Fruit fly (Drosophila melanogaster) S2 (cell line): Measurements from ENCODE around the gene alpha-Est5.

Source experiments
- CG8478 ChIP-seq: fragments of >200 bp; optimal IDR thresholded peaks from 2 replicates; lab custom pipeline; 2018
- CTCF ChIP-seq, 2 experiments: fragments of >200 bp; optimal IDR thresholded peaks; 2 replicates each; lab custom pipeline; 2018

Gene alpha-Est5

DNA sequence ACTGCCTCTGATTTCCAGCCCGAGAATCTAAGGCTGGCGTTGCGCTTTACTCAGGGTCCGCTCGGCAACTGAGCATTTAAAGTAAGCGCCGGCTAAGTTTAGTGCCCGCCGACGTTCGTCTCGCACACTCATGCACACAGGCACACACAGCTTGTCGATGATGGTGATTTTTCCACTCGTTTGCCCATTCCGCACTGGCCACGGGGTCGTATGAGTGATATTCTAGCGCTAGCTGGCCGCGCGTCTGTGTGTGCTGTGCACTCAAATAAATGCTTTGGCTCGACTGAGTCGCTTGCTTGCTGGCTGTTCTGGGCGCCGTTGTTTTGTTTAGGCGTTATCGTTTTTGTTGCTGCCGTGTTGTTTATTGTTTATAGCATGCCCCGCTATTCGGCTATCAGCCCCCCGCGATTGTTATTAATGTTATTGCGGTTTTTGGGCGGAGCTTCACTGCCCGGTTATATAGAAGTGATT is 20.6 kb downstream of the alpha-Est5 start, which contains the start of gene alpha-Est8:
alpha-Est8 (minus strand) TSS at position 72 of the 471 bp plus-strand sequence.
- TF ChIP-seq CG8478 (lab: Kevin White, UChicago) (no peak), CTCF (optimal IDR thresholded peaks at IDR 0.05; lab: Kevin White, UChicago) (no peak)

- no peak for TF ChIP-seq CTCF (optimal IDR thresholded peaks at IDR 0.05; lab: Kevin White, UChicago)
- TF ChIP-seq CG8478 (lab: Kevin White, UChicago) = no peak
Measured at dm6 chr3R:7514232-7514863, 21.8 kb downstream of the alpha-Est5 start.

- no peak for TF ChIP-seq CG8478 (lab: Kevin White, UChicago)
Measured at dm6 chr3R:7508198-7508837, 27.9 kb downstream of the alpha-Est5 start.

DNA sequence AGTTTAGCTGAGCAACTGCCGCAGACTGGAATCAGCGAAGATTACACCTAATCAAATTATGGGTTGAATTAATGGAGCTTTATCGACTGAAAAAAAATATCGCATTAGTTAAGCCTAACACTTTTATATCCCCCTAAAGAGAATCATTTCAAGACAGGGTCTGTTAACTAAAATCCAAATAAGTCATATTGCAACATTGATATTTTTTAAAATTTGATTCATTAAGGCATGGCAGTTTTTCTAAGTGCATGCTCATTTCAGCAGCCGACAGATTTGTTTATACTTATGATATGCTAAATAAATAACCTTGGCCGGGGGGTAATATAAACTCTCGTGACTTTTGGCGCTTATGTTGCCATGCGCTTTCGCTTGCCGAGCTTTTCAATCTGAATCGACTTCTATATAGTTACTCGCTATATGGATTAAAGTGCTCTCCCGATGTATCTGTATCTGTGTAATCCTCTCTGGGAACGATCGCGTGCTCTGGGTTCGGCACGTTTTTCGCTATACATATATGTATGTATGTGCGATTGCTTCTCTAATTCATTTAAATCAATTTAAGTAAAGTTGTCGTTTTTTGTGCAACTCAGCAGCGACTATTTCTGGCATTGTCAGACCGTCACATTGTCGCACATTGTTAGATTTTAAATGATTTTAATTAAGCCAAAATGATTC is 29.7 kb downstream of the alpha-Est5 start:
- no peak for TF ChIP-seq CTCF (optimal IDR thresholded peaks at IDR 0.05; lab: Kevin White, UChicago)
- TF ChIP-seq CG8478 (lab: Kevin White, UChicago) = no peak

dm6 chr3R:7504989-7505761 is 31.0 kb downstream of the alpha-Est5 start, which contains the start of gene alpha-Est9:
Gene alpha-Est9 (minus strand): TSS chr3R:7505098.
- no peak for TF ChIP-seq CG8478 (lab: Kevin White, UChicago)
- no peak for TF ChIP-seq CTCF (optimal IDR thresholded peaks at IDR 0.05; lab: Kevin White, UChicago)

- no peak for TF ChIP-seq CTCF (optimal IDR thresholded peaks at IDR 0.05; lab: Kevin White, UChicago)
- no peak for TF ChIP-seq CG8478 (lab: Kevin White, UChicago)
Measured at dm6 chr3R:7503216-7503615, 33.0 kb downstream of the alpha-Est5 start.

DNA sequence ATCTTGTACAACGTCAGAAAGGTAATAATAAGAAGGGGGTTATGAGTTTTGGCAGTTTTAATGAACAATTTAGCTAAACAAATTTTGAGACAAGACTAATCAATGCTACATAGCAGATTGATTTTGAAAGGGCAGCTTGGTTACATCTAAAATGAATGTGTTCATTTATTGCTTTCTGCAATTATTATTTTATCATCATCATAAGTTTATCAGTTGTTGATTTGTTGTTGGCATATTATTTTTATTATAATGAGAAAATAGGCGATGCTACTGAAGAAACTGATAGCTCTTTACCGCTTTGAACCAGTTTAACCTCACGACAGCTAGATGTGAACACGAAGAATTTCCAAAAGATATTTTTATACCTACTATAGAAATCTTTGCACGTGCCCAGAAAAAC is 33.9 kb downstream of the alpha-Est5 start, which contains the start of gene Mics1:
Mics1 (minus strand) TSS at position 101 of the 400 bp plus-strand sequence.
- no peak for TF ChIP-seq CG8478 (lab: Kevin White, UChicago)

DNA sequence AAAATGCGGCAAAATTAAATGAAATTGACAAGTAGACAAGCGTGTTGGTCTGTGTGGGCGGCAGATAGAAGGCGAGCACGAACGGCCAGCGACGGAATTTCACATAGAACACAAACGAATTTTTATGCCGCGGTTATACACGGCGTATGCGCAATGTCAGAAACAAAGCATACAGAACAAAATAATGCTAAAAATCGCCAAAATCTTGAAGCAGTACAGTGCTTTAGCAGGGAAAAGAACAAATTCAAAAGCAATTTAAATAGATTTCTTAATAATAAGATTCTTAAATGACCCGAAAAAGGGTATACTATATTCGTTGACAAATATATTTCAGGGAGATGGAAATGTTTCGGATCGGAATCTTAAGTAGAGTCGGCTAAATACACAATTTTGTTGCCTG is 35.7 kb downstream of the alpha-Est5 start:
- TF ChIP-seq CG8478 (lab: Kevin White, UChicago) = no peak
- TF ChIP-seq CTCF (optimal IDR thresholded peaks at IDR 0.05; lab: Kevin White, UChicago) = no peak

DNA sequence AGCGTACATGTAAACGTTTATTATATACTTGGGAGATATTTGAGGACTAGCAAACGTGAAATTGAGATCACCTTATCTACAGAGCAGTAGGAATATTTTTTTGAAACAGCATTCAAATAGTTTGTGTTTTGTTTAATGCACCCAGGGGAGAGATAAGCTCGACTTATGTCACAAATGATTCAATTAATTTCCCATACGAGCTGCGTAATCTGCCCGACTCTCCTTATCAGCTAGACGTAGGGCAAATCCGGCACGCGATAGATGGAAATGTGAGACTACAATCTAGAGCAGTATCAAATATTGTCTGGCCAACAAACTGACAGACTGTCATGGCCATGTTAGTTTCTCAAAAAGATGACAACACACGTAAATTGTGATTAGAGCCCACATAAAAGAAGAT is 36.7 kb downstream of the alpha-Est5 start:
- TF ChIP-seq CG8478 (lab: Kevin White, UChicago) (no peak), CTCF (optimal IDR thresholded peaks at IDR 0.05; lab: Kevin White, UChicago) (no peak)

DNA sequence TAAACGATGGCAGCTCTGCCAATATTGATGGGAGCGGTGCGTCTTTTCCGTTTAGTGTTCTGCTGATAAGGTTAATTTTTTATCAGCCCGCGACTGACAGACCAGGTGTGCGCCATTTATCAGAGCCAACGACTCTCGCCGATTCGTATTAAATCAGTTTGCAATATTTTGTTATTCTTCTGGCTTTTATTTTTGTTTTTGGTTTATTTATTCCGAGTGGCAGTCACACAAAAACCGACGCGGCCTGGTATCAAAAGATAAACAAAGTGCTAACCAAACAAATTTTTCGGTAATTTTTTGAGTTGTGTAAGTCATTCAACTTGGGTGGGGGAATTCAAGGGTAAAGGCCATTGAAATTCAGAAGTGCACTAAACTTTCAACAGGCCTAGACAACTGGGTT is 38.7 kb downstream of the alpha-Est5 start:
- TF ChIP-seq CTCF (optimal IDR thresholded peaks at IDR 0.05; lab: Kevin White, UChicago) (no peak), CG8478 (lab: Kevin White, UChicago) (no peak)

DNA sequence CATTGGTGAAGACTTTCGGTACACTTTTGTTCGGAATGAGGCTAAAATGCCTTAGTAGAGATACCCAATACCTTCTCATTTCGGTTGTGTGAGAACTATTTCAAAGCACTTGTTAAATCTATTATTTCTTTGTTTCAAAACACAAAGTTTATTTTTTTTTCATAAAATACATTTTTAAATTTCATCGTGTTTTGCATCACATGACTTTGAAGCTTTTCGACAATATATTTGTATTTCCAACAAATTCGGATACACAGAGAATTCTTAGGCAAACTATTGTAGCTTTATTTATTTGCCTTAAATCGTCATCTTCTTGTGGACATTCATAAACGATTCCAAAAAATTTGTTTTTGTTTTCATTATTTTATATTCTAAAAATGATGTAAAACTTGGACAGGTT is 42.4 kb downstream of the alpha-Est5 start, which contains the start of gene alpha-Est10:
alpha-Est10 (minus strand) TSS at position 101 of the 400 bp plus-strand sequence.
- TF ChIP-seq CG8478 (lab: Kevin White, UChicago) = no peak
- TF ChIP-seq CTCF (optimal IDR thresholded peaks at IDR 0.05; lab: Kevin White, UChicago) = no peak

DNA sequence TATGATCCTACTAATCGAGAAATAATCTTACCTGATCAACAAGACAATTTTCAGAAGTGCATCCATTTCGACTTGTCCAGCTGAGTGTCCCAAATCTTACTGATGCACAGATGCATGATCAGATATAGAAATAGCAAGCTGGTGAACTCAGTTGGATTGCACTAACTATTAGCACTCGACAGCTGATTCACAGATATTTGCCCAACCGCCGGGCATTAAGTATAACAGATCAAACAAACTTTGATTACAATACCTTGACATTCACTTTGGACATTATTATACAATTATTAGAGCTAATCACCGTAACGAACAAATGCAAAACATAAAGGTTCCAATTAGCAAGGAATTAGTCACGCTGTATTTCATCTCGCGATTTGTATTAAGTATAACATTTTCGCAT is 43.0 kb downstream of the alpha-Est5 start, which contains the start of gene CG42656:
CG42656 (minus strand) TSS at position 101 of the 400 bp plus-strand sequence.
- TF ChIP-seq CG8478 (lab: Kevin White, UChicago) = no peak
- TF ChIP-seq CTCF (optimal IDR thresholded peaks at IDR 0.05; lab: Kevin White, UChicago) = no peak

- no peak for TF ChIP-seq CTCF (optimal IDR thresholded peaks at IDR 0.05; lab: Kevin White, UChicago)
- no peak for TF ChIP-seq CG8478 (lab: Kevin White, UChicago)
Measured at dm6 chr3R:7492099-7492498, 44.1 kb downstream of the alpha-Est5 start.

DNA sequence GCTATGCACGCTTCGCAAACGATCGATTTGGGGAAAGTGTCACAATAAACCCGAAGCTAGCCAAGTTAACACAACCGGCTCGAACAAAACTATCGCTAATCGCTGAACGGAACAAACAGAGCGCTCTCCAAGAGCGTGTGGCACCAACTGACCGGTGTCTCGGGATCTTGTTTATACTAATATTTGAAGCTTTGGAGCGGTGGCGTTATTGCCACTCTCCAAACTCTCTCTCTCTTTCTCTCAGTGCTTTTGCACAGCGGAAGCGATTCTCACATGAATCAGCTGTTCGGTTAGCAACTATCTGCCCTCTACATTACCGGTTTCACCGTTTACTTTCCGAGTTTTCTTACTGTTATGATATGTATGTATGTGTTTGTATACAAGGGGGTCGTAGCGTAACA is 44.7 kb downstream of the alpha-Est5 start:
- no peak for TF ChIP-seq CTCF (optimal IDR thresholded peaks at IDR 0.05; lab: Kevin White, UChicago)
- TF ChIP-seq CG8478 (lab: Kevin White, UChicago) = no peak
